Worm (Caenorhabditis elegans): ENCODE data around the gene col-37.

- TF ChIP-seq ceh-36 (tag; optimal IDR thresholded peaks at IDR 0.05) (no peak), hmg-4 (GFP tag; optimal IDR thresholded peaks at IDR 0.05) (no peak), F13C5.2 (tag; optimal IDR thresholded peaks at IDR 0.05) (peak; percentile 39), ama-1 (optimal IDR thresholded peaks at IDR 0.05) (no peak), tbx-37 (GFP tag; conservative IDR thresholded peaks at IDR 0.05) (no peak), sea-1 (GFP tag; conservative IDR thresholded peaks at IDR 0.05) (no peak), aly-1 (tag; optimal IDR thresholded peaks at IDR 0.05) (no peak), tra-4 (tag; optimal IDR thresholded peaks at IDR 0.05) (no peak), hmbx-1 (tag; optimal IDR thresholded peaks at IDR 0.05) (no peak), scrt-1 (GFP tag; IDR thresholded peaks at IDR 0.05) (no peak)
Observed at ce11 chrV:12190943-12191569, 23.5 kb upstream of the col-37 start, which contains the start of gene dpy-30.
